Fruit fly (Drosophila melanogaster): ENCODE results near the gene Cpr62Bc.

DNA sequence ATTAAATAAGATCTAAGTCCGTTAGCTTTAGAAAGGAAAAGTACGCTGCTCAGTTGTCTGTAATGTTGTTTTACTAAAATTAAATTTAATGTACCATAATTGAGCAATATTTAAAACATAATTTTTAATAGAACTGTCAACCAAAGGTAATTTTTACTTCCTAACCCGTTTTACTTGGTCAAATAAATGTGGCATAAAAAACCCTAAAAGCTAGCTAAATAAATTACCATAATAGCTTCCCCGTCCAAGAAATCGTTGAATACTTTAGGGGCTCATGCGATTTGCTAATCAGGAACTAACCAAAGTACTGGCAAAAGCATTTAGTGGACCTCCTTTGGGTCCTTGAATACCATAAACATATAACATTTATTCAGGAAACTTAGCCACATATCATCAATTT is 8.6 kb upstream of the Cpr62Bc start:
- TF ChIP-seq fd59A (GFP tag; optimal IDR thresholded peaks at IDR 0.05): no peak
- no peak for TF ChIP-seq CG15336 (GFP tag; IDR thresholded peaks at IDR 0.05)
- no peak for TF ChIP-seq Sox102F (GFP tag; optimal IDR thresholded peaks at IDR 0.05)
- TF ChIP-seq CG11294 (GFP tag; IDR thresholded peaks at IDR 0.05): no peak

All from whole organism, prepupa.